Worm (Caenorhabditis elegans) whole organism, L4 larva: ENCODE results near the gene F40G9.8.

Experiments
- F37D6.2 ChIP-seq: sonication (generic microtip); optimal IDR thresholded peaks from 2 replicates; lab custom pipeline; 2016; ENCODE audit warnings: mild to moderate bottlenecking, missing genetic modification characterization, missing compliant biosample characterization
- Y5F2A.4 ChIP-seq: fragments of 200-800 bp; sonication (Bioruptor generic); optimal IDR thresholded peaks from 2 replicates; lab custom pipeline; 2018; ENCODE audit warnings: mild to moderate bottlenecking, missing genetic modification characterization, missing compliant biosample characterization
- aha-1 ChIP-seq: fragments of 150-350 bp; peaks from one replicate; lab custom pipeline; 2014; ENCODE audit warnings: missing biosample characterization, missing genetic modification characterization
- ama-1 ChIP-seq: fragments of 150-350 bp; optimal IDR thresholded peaks from 2 replicates; lab custom pipeline; 2014; ENCODE audit warnings: inconsistent platforms, mixed read lengths
- arid-1 ChIP-seq: fragments of 200-800 bp; sonication (Bioruptor generic); conservative IDR thresholded peaks from 2 replicates; pipeline ENCODE4 v1.3.6; 2022; ENCODE audit warnings: missing genetic modification reagents, missing genetic modification characterization, missing compliant biosample characterization
- daf-12 ChIP-seq: fragments of 150-350 bp; optimal IDR thresholded peaks from 2 replicates; lab custom pipeline; 2014; ENCODE audit warnings: missing biosample characterization, missing genetic modification reagents, missing genetic modification characterization
- lin-15B ChIP-seq: fragments of 150-350 bp; sonication (generic microtip); optimal IDR thresholded peaks from 3 replicates; lab custom pipeline; 2014; ENCODE audit warnings: missing biosample characterization, missing genetic modification characterization

DNA sequence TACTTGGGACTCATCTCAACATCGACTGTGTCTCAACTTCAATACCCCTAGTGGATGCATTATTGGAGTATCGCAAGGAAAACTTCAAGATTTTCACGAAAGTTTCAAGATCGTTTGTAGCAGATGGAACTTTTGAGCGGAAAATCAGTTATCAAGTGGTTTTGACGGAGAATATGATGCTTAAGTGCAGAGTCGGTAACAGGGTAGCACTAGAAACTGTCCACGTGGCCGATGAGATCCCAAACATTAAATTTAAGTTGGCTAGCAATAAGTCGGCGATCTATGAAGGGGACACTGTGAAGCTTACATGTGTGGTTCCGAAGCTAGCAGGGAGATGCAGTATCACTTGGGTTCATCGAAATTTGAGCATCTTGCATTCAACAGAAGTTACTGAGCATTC lies 5.5 kb downstream of the F40G9.8 start:
- TF ChIP-seq aha-1 (no peak), lin-15B (tag; lab: Kevin White, UChicago) (no peak), arid-1 (GFP tag; lab: Robert Waterston, UW) (no peak), ama-1 (lab: Kevin White, UChicago) (no peak), daf-12 (tag; lab: Kevin White, UChicago) (no peak), F37D6.2 (no peak), Y5F2A.4 (no peak)
